Worm (Caenorhabditis elegans) whole organism, late embryonic: ENCODE data around the gene srh-275.

Source experiments
- C38D4.7 ChIP-seq: fragments of 200-800 bp; sonication (Bioruptor generic); optimal IDR thresholded peaks from 2 replicates; lab custom pipeline; 2018; ENCODE audit warnings: mild to moderate bottlenecking, missing genetic modification characterization, moderate library complexity, missing compliant biosample characterization
- F13H6.1 ChIP-seq: sonication (generic microtip); optimal IDR thresholded peaks from 2 replicates; lab custom pipeline; 2016; ENCODE audit warnings: missing genetic modification characterization, missing compliant biosample characterization
- K09A11.1 ChIP-seq: sonication (generic microtip); optimal IDR thresholded peaks from 2 replicates; lab custom pipeline; 2017; ENCODE audit warnings: antibody characterized with exemption, mild to moderate bottlenecking, missing genetic modification characterization, missing compliant biosample characterization; ENCODE audit not compliant: insufficient read depth
- ama-1 ChIP-seq: fragments of 150-350 bp; optimal IDR thresholded peaks from 2 replicates; lab custom pipeline; 2014
- ceh-14 ChIP-seq: sonication (generic microtip); optimal IDR thresholded peaks from 2 replicates; lab custom pipeline; 2016; ENCODE audit warnings: missing genotype, missing genetic modification characterization, missing compliant biosample characterization
- ceh-2 ChIP-seq: sonication (generic microtip); optimal IDR thresholded peaks from 2 replicates; lab custom pipeline; 2016; ENCODE audit warnings: missing genotype, missing genetic modification characterization, missing compliant biosample characterization
- ceh-22 ChIP-seq: sonication (generic microtip); optimal IDR thresholded peaks from 2 replicates; lab custom pipeline; 2017; ENCODE audit warnings: missing biosample characterization, missing genetic modification characterization
- ceh-24 ChIP-seq: sonication (generic microtip); optimal IDR thresholded peaks from 2 replicates; lab custom pipeline; 2016; ENCODE audit warnings: mild to moderate bottlenecking, missing genetic modification characterization, missing compliant biosample characterization
- ceh-45 ChIP-seq: fragments of 200-800 bp; sonication (Bioruptor generic); IDR thresholded peaks from 2 replicates; pipeline ENCODE4 v1.3.6; 2022; ENCODE audit warnings: missing genetic modification reagents, missing genetic modification characterization, missing compliant biosample characterization
- ceh-48 ChIP-seq: sonication (generic microtip); optimal IDR thresholded peaks from 2 replicates; lab custom pipeline; 2016; ENCODE audit warnings: missing genetic modification characterization, inconsistent platforms, missing compliant biosample characterization
- ceh-6 ChIP-seq: fragments of 200-800 bp; sonication (Bioruptor generic); optimal IDR thresholded peaks from 2 replicates; lab custom pipeline; 2018; ENCODE audit warnings: mild to moderate bottlenecking, missing genetic modification characterization, missing compliant biosample characterization
- ceh-9 ChIP-seq: sonication (generic microtip); optimal IDR thresholded peaks from 2 replicates; lab custom pipeline; 2016; ENCODE audit warnings: mild to moderate bottlenecking, missing genetic modification characterization, inconsistent platforms, missing compliant biosample characterization
- che-1 ChIP-seq: sonication (generic microtip); optimal IDR thresholded peaks from 2 replicates; lab custom pipeline; 2016; ENCODE audit warnings: mild to moderate bottlenecking, missing genetic modification characterization, missing compliant biosample characterization
- dve-1 ChIP-seq: sonication (generic microtip); optimal IDR thresholded peaks from 2 replicates; lab custom pipeline; 2017; ENCODE audit warnings: antibody characterized with exemption, mild to moderate bottlenecking, missing genetic modification characterization, missing compliant biosample characterization
- elt-4 ChIP-seq: sonication (generic microtip); optimal IDR thresholded peaks from 2 replicates; lab custom pipeline; 2016; ENCODE audit warnings: missing genetic modification characterization, missing compliant biosample characterization
- ets-4 ChIP-seq: sonication (generic microtip); optimal IDR thresholded peaks from 2 replicates; lab custom pipeline; 2016; ENCODE audit warnings: missing genetic modification characterization, missing compliant biosample characterization
- fax-1 ChIP-seq: sonication (generic microtip); optimal IDR thresholded peaks from 2 replicates; lab custom pipeline; 2016; ENCODE audit warnings: missing genotype, missing genetic modification characterization, missing compliant biosample characterization
- fkh-10 ChIP-seq: fragments of 150-350 bp; optimal IDR thresholded peaks from 2 replicates; lab custom pipeline; 2014; ENCODE audit warnings: missing biosample characterization, missing genetic modification reagents, missing genetic modification characterization
- fkh-6 ChIP-seq: sonication (generic microtip); optimal IDR thresholded peaks from 2 replicates; lab custom pipeline; 2016; ENCODE audit warnings: missing genetic modification characterization, missing compliant biosample characterization
- gmeb-2 ChIP-seq: sonication (generic microtip); optimal IDR thresholded peaks from 2 replicates; lab custom pipeline; 2016; ENCODE audit warnings: missing genetic modification characterization, inconsistent platforms, missing compliant biosample characterization
- hlh-15 ChIP-seq: sonication (generic microtip); optimal IDR thresholded peaks from 2 replicates; lab custom pipeline; 2016; ENCODE audit warnings: missing genetic modification characterization, missing compliant biosample characterization
- hlh-6 ChIP-seq: sonication (generic microtip); optimal IDR thresholded peaks from 2 replicates; lab custom pipeline; 2016; ENCODE audit warnings: missing genotype, missing genetic modification characterization, missing compliant biosample characterization
- lim-6 ChIP-seq: sonication (generic microtip); optimal IDR thresholded peaks from 2 replicates; lab custom pipeline; 2016; ENCODE audit warnings: missing genetic modification characterization, missing compliant biosample characterization
- madf-2 ChIP-seq: sonication (generic microtip); optimal IDR thresholded peaks from 2 replicates; lab custom pipeline; 2017; ENCODE audit warnings: missing genetic modification characterization, missing compliant biosample characterization
- mec-3 ChIP-seq: sonication (generic microtip); optimal IDR thresholded peaks from 2 replicates; lab custom pipeline; 2016; ENCODE audit warnings: borderline replicate concordance, missing genetic modification characterization, missing compliant biosample characterization
- nfya-1 ChIP-seq: sonication (generic microtip); optimal IDR thresholded peaks from 2 replicates; lab custom pipeline; 2017; ENCODE audit warnings: missing genetic modification characterization, mild to moderate bottlenecking, missing compliant biosample characterization, antibody characterized with exemption, moderate library complexity
- nhr-11 ChIP-seq: fragments of 150-350 bp; optimal IDR thresholded peaks from 2 replicates; lab custom pipeline; 2014; ENCODE audit warnings: missing biosample characterization, missing genetic modification characterization
- odd-2 ChIP-seq: sonication (generic microtip); optimal IDR thresholded peaks from 2 replicates; lab custom pipeline; 2017; ENCODE audit warnings: antibody characterized with exemption, mild to moderate bottlenecking, missing genetic modification characterization, missing compliant biosample characterization
- pag-3 ChIP-seq: sonication (generic microtip); optimal IDR thresholded peaks from 2 replicates; lab custom pipeline; 2016; ENCODE audit warnings: missing compliant biosample characterization, missing genetic modification characterization, borderline replicate concordance
- pax-1 ChIP-seq: fragments of 150-350 bp; optimal IDR thresholded peaks from 2 replicates; lab custom pipeline; 2014; ENCODE audit warnings: missing biosample characterization, missing genetic modification characterization
- pha-4 ChIP-seq: fragments of 150-350 bp; optimal IDR thresholded peaks from 2 replicates; lab custom pipeline; 2018; ENCODE audit warnings: missing biosample characterization, missing genetic modification reagents, missing genetic modification characterization
- ref-2 ChIP-seq: sonication (generic microtip); optimal IDR thresholded peaks from 2 replicates; lab custom pipeline; 2016; ENCODE audit warnings: missing genetic modification characterization, missing compliant biosample characterization
- sox-4 ChIP-seq: sonication (generic microtip); optimal IDR thresholded peaks from 2 replicates; lab custom pipeline; 2017; ENCODE audit warnings: mild to moderate bottlenecking, missing genetic modification characterization, inconsistent platforms, missing compliant biosample characterization
- syd-9 ChIP-seq: sonication (generic microtip); optimal IDR thresholded peaks from 2 replicates; lab custom pipeline; 2016; ENCODE audit warnings: mild to moderate bottlenecking, missing genetic modification characterization, moderate library complexity, missing compliant biosample characterization
- tbx-2 ChIP-seq: sonication (generic microtip); optimal IDR thresholded peaks from 2 replicates; lab custom pipeline; 2016; ENCODE audit warnings: missing genetic modification characterization, missing compliant biosample characterization
- unc-55 ChIP-seq: sonication (generic microtip); optimal IDR thresholded peaks from 2 replicates; lab custom pipeline; 2017; ENCODE audit warnings: missing biosample characterization, missing genetic modification reagents, missing genetic modification characterization
- unc-86 ChIP-seq: sonication (generic microtip); optimal IDR thresholded peaks from 2 replicates; lab custom pipeline; 2016; ENCODE audit warnings: missing genetic modification characterization, missing compliant biosample characterization
- ztf-16 ChIP-seq: sonication (generic microtip); optimal IDR thresholded peaks from 2 replicates; lab custom pipeline; 2017; ENCODE audit warnings: missing genetic modification characterization, missing compliant biosample characterization

The srh-275 gene

DNA sequence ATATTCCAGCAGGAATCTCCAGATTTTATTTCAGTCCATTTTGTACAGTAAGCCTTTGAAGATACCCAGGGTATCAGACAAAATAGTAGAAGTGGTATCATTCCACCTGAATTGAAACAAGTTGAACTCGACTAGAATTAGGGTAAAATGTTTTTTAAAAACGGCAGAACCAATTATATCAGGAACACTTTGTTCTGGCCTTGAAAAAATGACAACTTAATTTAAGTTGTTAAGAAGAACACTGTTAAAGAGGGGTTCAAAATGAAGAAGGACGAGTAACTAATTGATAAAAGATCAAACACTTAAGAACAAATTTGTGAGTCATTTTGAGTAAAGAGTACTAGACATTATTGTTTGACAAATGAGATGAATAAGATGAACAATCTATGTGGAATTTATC is 31.9 kb upstream of the srh-275 start, which contains the start of gene lmd-4:
Gene lmd-4 (minus strand): TSS at position 101 of the 400 bp plus-strand sequence.
- no peak for TF ChIP-seq lim-6 (tag; lab: Kevin White, UChicago)
- TF ChIP-seq ceh-9 (tag; lab: Kevin White, UChicago): no peak
- TF ChIP-seq unc-86 (tag; lab: Kevin White, UChicago): no peak
- TF ChIP-seq sox-4 (tag; lab: Kevin White, UChicago): no peak
- no peak for TF ChIP-seq ceh-22 (tag; lab: Kevin White, UChicago)
- no peak for TF ChIP-seq gmeb-2 (tag; lab: Kevin White, UChicago)
- no peak for TF ChIP-seq fkh-6 (tag; lab: Kevin White, UChicago)
- TF ChIP-seq ref-2 (tag; lab: Kevin White, UChicago): no peak
- TF ChIP-seq F13H6.1 (tag; lab: Kevin White, UChicago): no peak
- TF ChIP-seq dve-1 (tag; lab: Kevin White, UChicago): no peak
- TF ChIP-seq che-1 (tag; lab: Kevin White, UChicago): no peak
- TF ChIP-seq fkh-10 (GFP tag; lab: Kevin White, UChicago): no peak
- no peak for TF ChIP-seq elt-4 (tag; lab: Kevin White, UChicago)
- TF ChIP-seq C38D4.7 (GFP tag; lab: Kevin White, UChicago): no peak
- no peak for TF ChIP-seq hlh-15
- TF ChIP-seq tbx-2: no peak

- no peak for TF ChIP-seq syd-9 (tag; lab: Kevin White, UChicago)
These were observed 30.9 kb upstream of the srh-275 start, which contains the start of gene F10G2.10 for ce11 chrV:7321915-7322314. F10G2.10 (plus strand) TSS chrV:7322215.

DNA sequence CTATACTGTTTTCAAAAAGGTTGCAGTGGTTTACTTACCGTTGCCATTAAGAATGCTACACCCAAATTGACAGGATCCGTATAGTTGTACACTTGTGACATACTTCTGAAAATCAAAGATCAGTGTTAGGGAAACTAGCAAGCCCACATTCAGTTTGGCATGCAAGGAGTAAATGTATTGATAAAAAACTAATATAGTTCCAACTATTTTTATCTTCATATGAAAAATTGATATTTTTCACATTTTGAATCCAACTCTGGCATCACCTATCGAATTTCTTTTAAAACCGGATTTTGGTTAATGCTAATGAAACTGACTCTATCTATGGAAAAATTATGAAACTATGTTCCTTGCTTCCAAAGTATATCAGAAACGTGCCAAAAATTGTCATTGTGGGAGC is 27.5 kb upstream of the srh-275 start, which contains the start of gene srx-92:
Gene srx-92 (minus strand): TSS at position 101 of the 400 bp plus-strand sequence.
- TF ChIP-seq pag-3: no peak
- TF ChIP-seq ets-4 (tag; lab: Kevin White, UChicago): no peak

ce11 chrV:7326928-7327327 is 25.9 kb upstream of the srh-275 start, which contains the start of gene F10G2.4:
F10G2.4 (plus strand) TSS chrV:7327228.
- TF ChIP-seq ama-1 (lab: Kevin White, UChicago) (no peak), odd-2 (tag; lab: Kevin White, UChicago) (no peak), pha-4 (tag; lab: Kevin White, UChicago) (no peak), ceh-45 (GFP tag; lab: Robert Waterston, UW) (no peak), syd-9 (tag; lab: Kevin White, UChicago) (no peak), ceh-14 (tag; lab: Kevin White, UChicago) (no peak), ceh-6 (GFP tag; lab: Kevin White, UChicago) (no peak), ceh-22 (tag; lab: Kevin White, UChicago) (no peak), mec-3 (tag; lab: Kevin White, UChicago) (no peak), ceh-24 (tag; lab: Kevin White, UChicago) (no peak), ztf-16 (tag; lab: Kevin White, UChicago) (no peak), K09A11.1 (tag; lab: Kevin White, UChicago) (no peak), ets-4 (tag; lab: Kevin White, UChicago) (no peak), nhr-11 (tag; lab: Kevin White, UChicago) (no peak), ceh-48 (tag; lab: Kevin White, UChicago) (no peak), ceh-2 (tag; lab: Kevin White, UChicago) (no peak), tbx-2 (no peak), pax-1 (tag; lab: Kevin White, UChicago) (no peak)
- TF ChIP-seq, all 69 proteins: peak for 0

DNA sequence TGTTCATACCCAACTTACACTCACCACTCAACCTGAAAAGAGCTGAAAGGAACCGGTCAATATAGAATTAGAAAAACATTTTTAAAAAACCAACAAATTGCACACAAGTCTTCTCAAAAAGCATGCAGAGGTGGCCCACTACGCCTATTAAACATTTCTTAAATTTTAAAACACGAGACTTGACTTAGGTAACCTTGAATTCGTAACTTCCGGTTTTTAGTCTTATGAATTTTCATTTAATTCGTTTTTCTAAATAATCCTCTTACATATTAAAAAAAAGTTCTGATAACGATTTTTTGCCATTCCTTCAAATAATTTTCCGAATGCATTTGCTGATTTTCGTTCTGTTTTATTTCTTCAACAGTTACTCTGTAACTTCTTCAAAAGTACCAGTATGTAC is 24.7 kb upstream of the srh-275 start, which contains the start of gene clec-7:
Gene clec-7 (plus strand): TSS at position 301 of the 400 bp plus-strand sequence.
- TF ChIP-seq fkh-6 (tag; lab: Kevin White, UChicago): no peak
- TF ChIP-seq unc-55: no peak
- TF ChIP-seq hlh-6: no peak
- TF ChIP-seq K09A11.1 (tag; lab: Kevin White, UChicago): no peak
- TF ChIP-seq fax-1 (tag; lab: Kevin White, UChicago): no peak
- TF ChIP-seq nfya-1 (tag; lab: Kevin White, UChicago): no peak
- TF ChIP-seq madf-2 (tag; lab: Kevin White, UChicago): no peak
- TF ChIP-seq odd-2 (tag; lab: Kevin White, UChicago): no peak
- no peak for TF ChIP-seq tbx-2
